Fruit fly (Drosophila melanogaster) whole organism, embryonic: ENCODE results near the gene corto.
A peak's percentile ranks its signal among the peaks of the same experiment; 100 is the strongest.

Experiments
- Adf1 ChIP-seq: fragments of 200-800 bp; sonication (Bioruptor generic); IDR thresholded peaks from 2 replicates; pipeline ENCODE4 v1.3.6; 2022; ENCODE audit warnings: missing biosample characterization, missing genetic modification characterization
- Atf6 ChIP-seq: fragments of 200-800 bp; sonication (Bioruptor generic); IDR thresholded peaks from 2 replicates; pipeline ENCODE4 v1.3.6; 2022; ENCODE audit warnings: missing biosample characterization, missing genetic modification characterization
- BEAF-32 ChIP-seq: fragments of 200-800 bp; sonication (Bioruptor generic); optimal IDR thresholded peaks from 3 replicates; lab custom pipeline; 2017; ENCODE audit warnings: missing biosample characterization, missing genetic modification characterization, mild to moderate bottlenecking, moderate library complexity, missing genetic modification reagents
- C15 ChIP-seq: fragments of 200-800 bp; sonication (Bioruptor generic); IDR thresholded peaks from 3 replicates; pipeline ENCODE4 v1.3.6; 2022; ENCODE audit warnings: missing biosample characterization, missing genetic modification characterization
- CG12219 ChIP-seq: fragments of 200-800 bp; sonication (Bioruptor generic); optimal IDR thresholded peaks from 3 replicates; lab custom pipeline; 2018; ENCODE audit warnings: missing biosample characterization, mild to moderate bottlenecking, missing genetic modification characterization
- CG12299 ChIP-seq: fragments of 200-800 bp; sonication (Bioruptor generic); optimal IDR thresholded peaks from 2 replicates; lab custom pipeline; 2018; ENCODE audit warnings: missing biosample characterization, mild to moderate bottlenecking, missing genetic modification characterization
- CG12942 ChIP-seq: fragments of 200-800 bp; sonication (Bioruptor generic); optimal IDR thresholded peaks from 3 replicates; lab custom pipeline; 2016; ENCODE audit warnings: missing biosample characterization, missing genetic modification characterization
- CG13775 ChIP-seq: fragments of 200-800 bp; sonication (Bioruptor generic); optimal IDR thresholded peaks from 3 replicates; lab custom pipeline; 2017; ENCODE audit warnings: missing biosample characterization, mild to moderate bottlenecking, missing genetic modification characterization
- CG1603 ChIP-seq: fragments of 200-800 bp; sonication (Bioruptor generic); optimal IDR thresholded peaks from 2 replicates; lab custom pipeline; 2019; ENCODE audit warnings: missing biosample characterization, mild to moderate bottlenecking, missing genetic modification characterization, moderate library complexity
- CG16863 ChIP-seq: fragments of 200-800 bp; sonication (Bioruptor generic); optimal IDR thresholded peaks from 3 replicates; lab custom pipeline; 2016; ENCODE audit warnings: missing biosample characterization, missing genetic modification characterization
- CG17385 ChIP-seq: fragments of 200-800 bp; sonication (Bioruptor generic); optimal IDR thresholded peaks from 3 replicates; lab custom pipeline; 2018; ENCODE audit warnings: missing biosample characterization, mild to moderate bottlenecking, missing genetic modification characterization
- CG18011 ChIP-seq: fragments of 200-800 bp; sonication (Bioruptor generic); optimal IDR thresholded peaks from 2 replicates; lab custom pipeline; 2017; ENCODE audit warnings: missing biosample characterization, missing genetic modification characterization, mild to moderate bottlenecking, moderate library complexity, missing genotype
- CG18619 ChIP-seq: fragments of 200-800 bp; sonication (Bioruptor generic); optimal IDR thresholded peaks from 3 replicates; lab custom pipeline; 2017; ENCODE audit warnings: missing biosample characterization, mild to moderate bottlenecking, missing genetic modification characterization
- CG2199 ChIP-seq: fragments of 200-800 bp; sonication (Bioruptor generic); IDR thresholded peaks from 3 replicates; pipeline ENCODE4 v1.3.6; 2022; ENCODE audit warnings: missing biosample characterization, missing genetic modification characterization
- CG32532 ChIP-seq: fragments of 200-800 bp; sonication (Bioruptor generic); IDR thresholded peaks from 2 replicates; pipeline ENCODE4 v1.3.6; 2022; ENCODE audit warnings: missing biosample characterization, missing genetic modification characterization
- CG32772 ChIP-seq: fragments of 200-800 bp; sonication (Bioruptor generic); IDR thresholded peaks from 2 replicates; pipeline ENCODE4 v1.3.6; 2022; ENCODE audit warnings: missing biosample characterization, missing genetic modification characterization
- CG34376 ChIP-seq: fragments of 200-800 bp; sonication (Bioruptor generic); optimal IDR thresholded peaks from 2 replicates; lab custom pipeline; 2018; ENCODE audit warnings: missing biosample characterization, mild to moderate bottlenecking, missing genetic modification characterization
- CG4730 ChIP-seq: fragments of 200-800 bp; sonication (Bioruptor generic); IDR thresholded peaks from 2 replicates; pipeline ENCODE4 v1.3.6; 2022; ENCODE audit warnings: missing biosample characterization, missing genetic modification characterization
- CG4820 ChIP-seq: fragments of 200-800 bp; sonication (Bioruptor generic); optimal IDR thresholded peaks from 3 replicates; lab custom pipeline; 2016; ENCODE audit warnings: missing biosample characterization, missing genetic modification characterization
- CG6791 ChIP-seq: fragments of 200-800 bp; sonication (Bioruptor generic); IDR thresholded peaks from 3 replicates; pipeline ENCODE4 v1.3.6; 2022; ENCODE audit warnings: missing biosample characterization, missing genetic modification characterization; ENCODE audit not compliant: partially characterized antibody
- CG7987 ChIP-seq: fragments of 200-800 bp; sonication (Bioruptor generic); optimal IDR thresholded peaks from 2 replicates; lab custom pipeline; 2018; ENCODE audit warnings: missing biosample characterization, mild to moderate bottlenecking, missing genetic modification characterization, moderate library complexity
- CTCF ChIP-seq: fragments of 200-800 bp; sonication (Bioruptor generic); optimal IDR thresholded peaks from 2 replicates; lab custom pipeline; 2017; ENCODE audit warnings: missing biosample characterization, mild to moderate bottlenecking, missing genetic modification characterization, moderate library complexity
- Deaf1 ChIP-seq: fragments of 200-800 bp; optimal IDR thresholded peaks from 3 replicates; lab custom pipeline; 2019; ENCODE audit warnings: missing biosample characterization, mild to moderate bottlenecking, missing genetic modification characterization, moderate library complexity
- Hr39 ChIP-seq: fragments of >200 bp; optimal IDR thresholded peaks from 2 replicates; lab custom pipeline; 2017
- Kr ChIP-seq: fragments of 200-800 bp; sonication (Bioruptor generic); optimal IDR thresholded peaks from 2 replicates; lab custom pipeline; 2017; ENCODE audit warnings: missing biosample characterization, mild to moderate bottlenecking, missing genetic modification characterization
- Med ChIP-seq: fragments of 200-800 bp; sonication (Bioruptor generic); peaks from one replicate; lab custom pipeline; 2016; ENCODE audit warnings: missing biosample characterization, missing genetic modification characterization, mild to moderate bottlenecking, inconsistent platforms, moderate library complexity
- Nf-YC ChIP-seq: fragments of 200-800 bp; optimal IDR thresholded peaks from 3 replicates; lab custom pipeline; 2019; ENCODE audit warnings: missing biosample characterization, mild to moderate bottlenecking, missing genetic modification characterization, moderate library complexity
- Oaz ChIP-seq: fragments of 200-800 bp; sonication (Bioruptor generic); IDR thresholded peaks from 2 replicates; pipeline ENCODE4 v1.3.6; 2022; ENCODE audit warnings: missing biosample characterization, missing genetic modification characterization
- Sox100B ChIP-seq: fragments of 200-800 bp; sonication (Bioruptor generic); optimal IDR thresholded peaks from 3 replicates; lab custom pipeline; 2018; ENCODE audit warnings: missing biosample characterization, mild to moderate bottlenecking, missing genetic modification characterization
- Sox102F ChIP-seq: fragments of 200-800 bp; sonication (Bioruptor generic); optimal IDR thresholded peaks from 2 replicates; lab custom pipeline; 2018; ENCODE audit warnings: missing biosample characterization, mild to moderate bottlenecking, missing genetic modification characterization, moderate library complexity
- Vsx1 ChIP-seq: fragments of 200-800 bp; sonication (Bioruptor generic); optimal IDR thresholded peaks from 2 replicates; lab custom pipeline; 2017; ENCODE audit warnings: missing biosample characterization, mild to moderate bottlenecking, missing genetic modification characterization, missing genetic modification reagents
- Xbp1 ChIP-seq: fragments of 200-800 bp; sonication (Bioruptor generic); optimal IDR thresholded peaks from 3 replicates; lab custom pipeline; 2016; ENCODE audit warnings: missing biosample characterization, mild to moderate bottlenecking, missing genetic modification characterization
- Xrp1 ChIP-seq: fragments of 200-800 bp; sonication (Bioruptor generic); IDR thresholded peaks from 2 replicates; pipeline ENCODE4 v1.3.6; 2022; ENCODE audit warnings: missing biosample characterization, missing genetic modification characterization
- al ChIP-seq: fragments of 200-800 bp; sonication (Bioruptor generic); IDR thresholded peaks from 2 replicates; pipeline ENCODE4 v1.3.6; 2022; ENCODE audit warnings: missing biosample characterization, missing genetic modification characterization
- ap ChIP-seq: fragments of 200-800 bp; sonication (Bioruptor generic); IDR thresholded peaks from 2 replicates; pipeline ENCODE4 v1.3.6; 2022; ENCODE audit warnings: missing biosample characterization, missing genetic modification characterization
- bcd ChIP-seq: fragments of 200-800 bp; sonication (Bioruptor generic); optimal IDR thresholded peaks from 2 replicates; lab custom pipeline; 2017; ENCODE audit warnings: missing biosample characterization, mild to moderate bottlenecking, missing genetic modification characterization
- corto ChIP-seq: fragments of 200-800 bp; sonication (Bioruptor generic); optimal IDR thresholded peaks from 2 replicates; lab custom pipeline; 2016; ENCODE audit warnings: missing biosample characterization, mild to moderate bottlenecking, missing genetic modification characterization, moderate library complexity
- cwo ChIP-seq: fragments of 200-800 bp; sonication (Bioruptor generic); optimal IDR thresholded peaks from 3 replicates; lab custom pipeline; 2017; ENCODE audit warnings: missing biosample characterization, missing genetic modification characterization, mild to moderate bottlenecking, moderate library complexity, missing genetic modification reagents
- disco-r ChIP-seq: fragments of 200-800 bp; sonication (Bioruptor generic); optimal IDR thresholded peaks from 2 replicates; lab custom pipeline; 2016; ENCODE audit warnings: missing biosample characterization, missing genetic modification characterization
- dmrt99B ChIP-seq: fragments of 200-800 bp; sonication (Bioruptor generic); optimal IDR thresholded peaks from 2 replicates; lab custom pipeline; 2018; ENCODE audit warnings: missing biosample characterization, mild to moderate bottlenecking, missing genetic modification characterization, moderate library complexity
- fru ChIP-seq: fragments of >200 bp; optimal IDR thresholded peaks from 2 replicates; lab custom pipeline; 2017
- gro ChIP-seq: fragments of 200-800 bp; sonication (Bioruptor generic); optimal IDR thresholded peaks from 2 replicates; lab custom pipeline; 2016; ENCODE audit warnings: missing biosample characterization, missing genetic modification characterization
- hb ChIP-seq: fragments of 200-800 bp; sonication (Bioruptor generic); IDR thresholded peaks from 3 replicates; pipeline ENCODE4 v1.3.6; 2022; ENCODE audit warnings: missing biosample characterization, missing genetic modification characterization; ENCODE audit not compliant: partially characterized antibody
- pita ChIP-seq: fragments of 200-800 bp; sonication (Bioruptor generic); optimal IDR thresholded peaks from 2 replicates; lab custom pipeline; 2017; ENCODE audit warnings: missing biosample characterization, mild to moderate bottlenecking, missing genetic modification characterization
- repo ChIP-seq: fragments of 200-800 bp; sonication (Bioruptor generic); optimal IDR thresholded peaks from 2 replicates; lab custom pipeline; 2016; ENCODE audit warnings: missing biosample characterization, missing genetic modification characterization
- salm ChIP-seq: fragments of 200-800 bp; sonication (Bioruptor generic); optimal IDR thresholded peaks from 2 replicates; lab custom pipeline; 2018; ENCODE audit warnings: missing biosample characterization, mild to moderate bottlenecking, missing genetic modification characterization
- sqz ChIP-seq: fragments of 200-800 bp; sonication (Bioruptor generic); optimal IDR thresholded peaks from 3 replicates; lab custom pipeline; 2018; ENCODE audit warnings: missing biosample characterization, mild to moderate bottlenecking, missing genetic modification characterization
- tap ChIP-seq: fragments of 200-800 bp; optimal IDR thresholded peaks from 3 replicates; lab custom pipeline; 2019; ENCODE audit warnings: missing biosample characterization, mild to moderate bottlenecking, missing genetic modification characterization, moderate library complexity
- tio ChIP-seq: fragments of 200-800 bp; sonication (Bioruptor generic); optimal IDR thresholded peaks from 2 replicates; lab custom pipeline; 2017; ENCODE audit warnings: missing biosample characterization, missing genetic modification characterization, inconsistent platforms
- vvl ChIP-seq: fragments of 200-800 bp; sonication (Bioruptor generic); IDR thresholded peaks from 2 replicates; pipeline ENCODE4 v1.3.6; 2022; ENCODE audit warnings: missing biosample characterization, missing genetic modification characterization
- zen ChIP-seq: fragments of 200-800 bp; sonication (Bioruptor generic); optimal IDR thresholded peaks from 3 replicates; lab custom pipeline; 2018; ENCODE audit warnings: missing biosample characterization, mild to moderate bottlenecking, missing genetic modification characterization, moderate library complexity

The corto gene

dm6 chr3R:5053611-5054133 is 33.2 kb downstream of the corto start (continued):
- peak; percentile 50 for TF ChIP-seq Deaf1 (tag; lab: Kevin White, UChicago)
- peak; percentile 57 for TF ChIP-seq bcd (GFP tag; lab: Kevin White, UChicago)
- TF ChIP-seq CG2199 (GFP tag; lab: Robert Waterston, UW): peak; percentile 73
- TF ChIP-seq Hr39 (lab: Kevin White, UChicago): no peak
- TF ChIP-seq Xbp1: peak; percentile 18
- TF ChIP-seq sqz (GFP tag; lab: Kevin White, UChicago): peak; percentile 73
- peak; percentile 54 for TF ChIP-seq ap (GFP tag; lab: Robert Waterston, UW)
- TF ChIP-seq cwo: peak; percentile 30
- no peak for TF ChIP-seq CG6791 (GFP tag; lab: Robert Waterston, UW)
- peak; percentile 39; the same call in 1 of the 2 replicates for TF ChIP-seq CG4730 (GFP tag; lab: Robert Waterston, UW)
- TF ChIP-seq CTCF (GFP tag; lab: Kevin White, UChicago): peak; percentile 63
- TF ChIP-seq tap (tag; lab: Kevin White, UChicago): peak; percentile 64
- peak; percentile 71 for TF ChIP-seq tio (GFP tag; lab: Kevin White, UChicago)
- TF ChIP-seq BEAF-32 (GFP tag; lab: Kevin White, UChicago): no peak
- peak; percentile 80 for TF ChIP-seq Sox100B (GFP tag; lab: Kevin White, UChicago)
- TF ChIP-seq CG12219 (GFP tag; lab: Kevin White, UChicago): peak; percentile 57
- TF ChIP-seq CG32772: peak; percentile 36; the same call in 1 of the 2 replicates
- TF ChIP-seq Xrp1 (GFP tag; lab: Robert Waterston, UW): peak; percentile 92
- peak; percentile 86 for TF ChIP-seq Kr (GFP tag; lab: Kevin White, UChicago)
- peak; percentile 5; the same call in 1 of the 2 replicates for TF ChIP-seq al (GFP tag; lab: Robert Waterston, UW)
- no peak for TF ChIP-seq fru (lab: Kevin White, UChicago)
- peak; percentile 74 for TF ChIP-seq Atf6 (GFP tag; lab: Robert Waterston, UW)
- TF ChIP-seq Oaz (GFP tag; lab: Robert Waterston, UW): 0 out of 2 replicates have a peak, but pooled peaks have one; percentile 11
- TF ChIP-seq dmrt99B (tag; lab: Kevin White, UChicago): peak; percentile 66
- no peak for TF ChIP-seq Nf-YC (tag; lab: Kevin White, UChicago)
- TF ChIP-seq pita (GFP tag; lab: Kevin White, UChicago): no peak
- no peak for TF ChIP-seq corto (GFP tag; lab: Kevin White, UChicago)
- peak; percentile 91 for TF ChIP-seq Vsx1 (GFP tag; lab: Kevin White, UChicago)
- peak; percentile 70 for TF ChIP-seq vvl (GFP tag; lab: Robert Waterston, UW)
- no peak for TF ChIP-seq hb (GFP tag; lab: Robert Waterston, UW)
- peak; percentile 84 for TF ChIP-seq CG18619
- TF ChIP-seq Sox102F (GFP tag; lab: Kevin White, UChicago): peak; percentile 69
- peak; percentile 73 for TF ChIP-seq CG1603 (tag; lab: Kevin White, UChicago)
- TF ChIP-seq Med: peak; percentile 94
- TF ChIP-seq repo: peak; percentile 82
- TF ChIP-seq CG34376 (GFP tag; lab: Kevin White, UChicago): peak; percentile 68
- TF ChIP-seq CG7987 (GFP tag; lab: Kevin White, UChicago): peak; percentile 88
- TF ChIP-seq CG17385 (GFP tag; lab: Kevin White, UChicago): peak; percentile 65
- TF ChIP-seq CG12299: peak; percentile 73
- peak; percentile 58 for TF ChIP-seq zen (tag; lab: Kevin White, UChicago)
- TF ChIP-seq disco-r (GFP tag; lab: Kevin White, UChicago): no peak
- TF ChIP-seq CG18011 (GFP tag; lab: Kevin White, UChicago): peak; percentile 6
- peak; percentile 29; the same call in 1 of the 2 replicates for TF ChIP-seq CG32532 (GFP tag; lab: Robert Waterston, UW)
- TF ChIP-seq gro (GFP tag; lab: Kevin White, UChicago): peak; percentile 50
- TF ChIP-seq CG16863 (GFP tag; lab: Kevin White, UChicago): peak; percentile 76
- TF ChIP-seq CG12942 (GFP tag; lab: Kevin White, UChicago): peak; percentile 70
- peak; percentile 66 for TF ChIP-seq salm (tag; lab: Kevin White, UChicago)
- TF ChIP-seq Adf1 (GFP tag; lab: Robert Waterston, UW): peak; percentile 53; the same call in 1 of the 2 replicates
- peak; percentile 47 for TF ChIP-seq CG4820 (GFP tag; lab: Kevin White, UChicago)
- no peak for TF ChIP-seq C15 (GFP tag; lab: Robert Waterston, UW)
- peak; percentile 62 for TF ChIP-seq CG13775 (GFP tag; lab: Kevin White, UChicago)
